Fruit fly (Drosophila melanogaster): ENCODE measurements around the gene ed.
A peak's percentile ranks its signal among the peaks of the same experiment; 100 is the strongest.

Gene ed

dm6 chr2L:4007390-4007789, 23.8 kb upstream of the ed start, which contains the start of gene CG43773:
Gene CG43773 (plus strand): TSS chr2L:4007690.
- TF ChIP-seq CG5204 (GFP tag; optimal IDR thresholded peaks at IDR 0.05) (no peak), ovo (GFP tag; optimal IDR thresholded peaks at IDR 0.05) (no peak), CG7045 (GFP tag; optimal IDR thresholded peaks at IDR 0.05) (no peak), tj (GFP tag; optimal IDR thresholded peaks at IDR 0.05) (no peak), CG33017 (tag; optimal IDR thresholded peaks at IDR 0.05) (no peak)

dm6 chr2L:4008353-4008752, 22.8 kb upstream of the ed start, which contains the start of gene CG43774:
Gene CG43774 (plus strand): TSS chr2L:4008653.
- TF ChIP-seq Crg-1 (GFP tag; optimal IDR thresholded peaks at IDR 0.05) (no peak), tj (GFP tag; optimal IDR thresholded peaks at IDR 0.05) (no peak), CG33017 (tag; optimal IDR thresholded peaks at IDR 0.05) (no peak), ovo (GFP tag; optimal IDR thresholded peaks at IDR 0.05) (no peak), CG11617 (GFP tag; optimal IDR thresholded peaks at IDR 0.05) (no peak), CG7045 (GFP tag; optimal IDR thresholded peaks at IDR 0.05) (no peak), CG1620 (GFP tag; optimal IDR thresholded peaks at IDR 0.05) (no peak), pad (GFP tag; optimal IDR thresholded peaks at IDR 0.05) (no peak), bab1 (GFP tag; optimal IDR thresholded peaks at IDR 0.05) (no peak), Mnt (GFP tag; optimal IDR thresholded peaks at IDR 0.05) (no peak), cic (GFP tag; optimal IDR thresholded peaks at IDR 0.05) (no peak), CG5204 (GFP tag; optimal IDR thresholded peaks at IDR 0.05) (no peak), CG12768 (GFP tag; optimal IDR thresholded peaks at IDR 0.05) (no peak), Hr96 (GFP tag; optimal IDR thresholded peaks at IDR 0.05) (no peak), cnc (optimal IDR thresholded peaks at IDR 0.05) (no peak), CG7101 (tag; optimal IDR thresholded peaks at IDR 0.05) (no peak), CG14711 (tag; optimal IDR thresholded peaks at IDR 0.05) (no peak)

dm6 chr2L:4012089-4012488, 19.1 kb upstream of the ed start:
- peak; percentile 22 for TF ChIP-seq kay (GFP tag; ENCODE audit: borderline replicate concordance)
- no peak for TF ChIP-seq CG33017 (tag; optimal IDR thresholded peaks at IDR 0.05)
- no peak for TF ChIP-seq cic (GFP tag; optimal IDR thresholded peaks at IDR 0.05)
- no peak for TF ChIP-seq toe (GFP tag; optimal IDR thresholded peaks at IDR 0.05)
- no peak for TF ChIP-seq CG12768 (GFP tag; optimal IDR thresholded peaks at IDR 0.05)

- no peak for TF ChIP-seq cic (GFP tag; optimal IDR thresholded peaks at IDR 0.05)
These were observed 12.0 kb upstream of the ed start for dm6 chr2L:4019198-4019597.

dm6 chr2L:4019765-4020164, 11.4 kb upstream of the ed start:
- no peak for TF ChIP-seq kay (GFP tag; ENCODE audit: borderline replicate concordance)
- no peak for TF ChIP-seq CG14711 (tag; optimal IDR thresholded peaks at IDR 0.05)
- no peak for TF ChIP-seq toe (GFP tag; optimal IDR thresholded peaks at IDR 0.05)
- no peak for TF ChIP-seq CG33017 (tag; optimal IDR thresholded peaks at IDR 0.05)
- TF ChIP-seq CG12768 (GFP tag; optimal IDR thresholded peaks at IDR 0.05) = no peak
- TF ChIP-seq CG5204 (GFP tag; optimal IDR thresholded peaks at IDR 0.05) = no peak
- TF ChIP-seq Clk (GFP tag; optimal IDR thresholded peaks at IDR 0.05) = no peak
- no peak for TF ChIP-seq cnc (optimal IDR thresholded peaks at IDR 0.05)
- TF ChIP-seq Mnt (GFP tag; optimal IDR thresholded peaks at IDR 0.05) = no peak
- no peak for TF ChIP-seq CG11617 (GFP tag; optimal IDR thresholded peaks at IDR 0.05)
- no peak for TF ChIP-seq Hr96 (GFP tag; optimal IDR thresholded peaks at IDR 0.05)
- TF ChIP-seq CG1620 (GFP tag; optimal IDR thresholded peaks at IDR 0.05) = no peak

dm6 chr2L:4020188-4020587, 11.0 kb upstream of the ed start:
- no peak for TF ChIP-seq CG14711 (tag; optimal IDR thresholded peaks at IDR 0.05)
- TF ChIP-seq kay (GFP tag; ENCODE audit: borderline replicate concordance) = no peak
- no peak for TF ChIP-seq bab1 (GFP tag; optimal IDR thresholded peaks at IDR 0.05)
- TF ChIP-seq cic (GFP tag; optimal IDR thresholded peaks at IDR 0.05) = no peak
- no peak for TF ChIP-seq Crg-1 (GFP tag; optimal IDR thresholded peaks at IDR 0.05)
- no peak for TF ChIP-seq CG7101 (tag; optimal IDR thresholded peaks at IDR 0.05)
- TF ChIP-seq cnc (optimal IDR thresholded peaks at IDR 0.05) = no peak
- TF ChIP-seq pad (GFP tag; optimal IDR thresholded peaks at IDR 0.05) = no peak
- TF ChIP-seq Hr96 (GFP tag; optimal IDR thresholded peaks at IDR 0.05) = no peak
- no peak for TF ChIP-seq CG12768 (GFP tag; optimal IDR thresholded peaks at IDR 0.05)
- no peak for TF ChIP-seq toe (GFP tag; optimal IDR thresholded peaks at IDR 0.05)
- TF ChIP-seq CG7045 (GFP tag; optimal IDR thresholded peaks at IDR 0.05) = no peak
- TF ChIP-seq CG5204 (GFP tag; optimal IDR thresholded peaks at IDR 0.05) = no peak

- TF ChIP-seq CG5204 (GFP tag; optimal IDR thresholded peaks at IDR 0.05) (no peak), pad (GFP tag; optimal IDR thresholded peaks at IDR 0.05) (no peak), cic (GFP tag; optimal IDR thresholded peaks at IDR 0.05) (no peak), CG33017 (tag; optimal IDR thresholded peaks at IDR 0.05) (no peak), ovo (GFP tag; optimal IDR thresholded peaks at IDR 0.05) (no peak), Hr96 (GFP tag; optimal IDR thresholded peaks at IDR 0.05) (no peak), Mnt (GFP tag; optimal IDR thresholded peaks at IDR 0.05) (no peak), CG12768 (GFP tag; optimal IDR thresholded peaks at IDR 0.05) (no peak), tj (GFP tag; optimal IDR thresholded peaks at IDR 0.05) (no peak), kay (GFP tag; ENCODE audit: borderline replicate concordance) (no peak), CG1620 (GFP tag; optimal IDR thresholded peaks at IDR 0.05) (no peak), Crg-1 (GFP tag; optimal IDR thresholded peaks at IDR 0.05) (no peak), CG7101 (tag; optimal IDR thresholded peaks at IDR 0.05) (no peak), Clk (GFP tag; optimal IDR thresholded peaks at IDR 0.05) (no peak)
These were observed 9.4 kb upstream of the ed start for dm6 chr2L:4021608-4022342.
